Worm (Caenorhabditis elegans) whole organism, young adult: ENCODE measurements around the gene C08F8.9.

Experiments
- B0261.1 ChIP-seq: sonication (generic microtip); optimal IDR thresholded peaks from 2 replicates; lab custom pipeline; 2016; ENCODE audit warnings: mild to moderate bottlenecking, missing genetic modification characterization, moderate library complexity, missing compliant biosample characterization
- B0336.3 ChIP-seq: fragments of 200-800 bp; sonication (Bioruptor generic); IDR thresholded peaks from 2 replicates; pipeline ENCODE4 v1.3.6; 2022; ENCODE audit warnings: missing genetic modification characterization, missing compliant biosample characterization
- D2030.7 ChIP-seq: fragments of 200-800 bp; sonication (Bioruptor generic); IDR thresholded peaks from 2 replicates; pipeline ENCODE4 v1.3.6; 2022; ENCODE audit warnings: missing genetic modification reagents, missing genetic modification characterization, missing compliant biosample characterization
- F22D6.2 ChIP-seq: sonication (generic microtip); optimal IDR thresholded peaks from 2 replicates; lab custom pipeline; 2016; ENCODE audit warnings: mild to moderate bottlenecking, missing genetic modification characterization, missing compliant biosample characterization
- F39B2.1 ChIP-seq: fragments of 200-800 bp; sonication (Bioruptor generic); IDR thresholded peaks from 2 replicates; pipeline ENCODE4 v1.3.6; 2022; ENCODE audit warnings: missing genetic modification reagents, missing genetic modification characterization, missing compliant biosample characterization
- F49E8.2 ChIP-seq: sonication (generic microtip); optimal IDR thresholded peaks from 3 replicates; lab custom pipeline; 2017; ENCODE audit warnings: missing genetic modification characterization, mild to moderate bottlenecking, missing compliant biosample characterization, antibody characterized with exemption, moderate library complexity; ENCODE audit not compliant: insufficient read depth
- F57A8.1 ChIP-seq: fragments of 200-800 bp; sonication (Bioruptor generic); optimal IDR thresholded peaks from 2 replicates; lab custom pipeline; 2018; ENCODE audit warnings: mild to moderate bottlenecking, missing genetic modification characterization, moderate library complexity, missing compliant biosample characterization
- F57C9.4 ChIP-seq: sonication (generic microtip); optimal IDR thresholded peaks from 2 replicates; lab custom pipeline; 2017; ENCODE audit warnings: mild to moderate bottlenecking, missing genetic modification characterization, missing compliant biosample characterization
- T07F8.4 ChIP-seq: sonication (generic microtip); optimal IDR thresholded peaks from 2 replicates; lab custom pipeline; 2016; ENCODE audit warnings: mild to moderate bottlenecking, missing genetic modification characterization, moderate library complexity, missing compliant biosample characterization
- T26A5.8 ChIP-seq: sonication (generic microtip); optimal IDR thresholded peaks from 2 replicates; lab custom pipeline; 2016; ENCODE audit warnings: missing genetic modification characterization, missing compliant biosample characterization
- Y53G8AR.9 ChIP-seq: fragments of 200-800 bp; sonication (Bioruptor generic); conservative IDR thresholded peaks from 2 replicates; pipeline ENCODE4 v1.3.6; 2022; ENCODE audit warnings: missing genetic modification reagents, missing genetic modification characterization, missing compliant biosample characterization
- Y79H2A.3 ChIP-seq: fragments of 200-800 bp; sonication (Bioruptor generic); conservative IDR thresholded peaks from 2 replicates; pipeline ENCODE4 v1.3.6; 2022; ENCODE audit warnings: missing genetic modification reagents, missing genetic modification characterization, missing compliant biosample characterization
- Y95B8A.8 ChIP-seq: fragments of 200-800 bp; sonication (Bioruptor generic); IDR thresholded peaks from 2 replicates; pipeline ENCODE4 v1.3.6; 2022; ENCODE audit warnings: missing genetic modification reagents, missing genetic modification characterization, missing compliant biosample characterization
- aptf-2 ChIP-seq: fragments of 200-800 bp; sonication (Bioruptor generic); conservative IDR thresholded peaks from 2 replicates; pipeline ENCODE4 v1.3.6; 2022; ENCODE audit warnings: missing genetic modification reagents, missing genetic modification characterization, missing compliant biosample characterization
- aptf-3 ChIP-seq: fragments of 200-800 bp; sonication (Bioruptor generic); IDR thresholded peaks from 2 replicates; pipeline ENCODE4 v1.3.6; 2022; ENCODE audit warnings: missing genetic modification characterization, missing compliant biosample characterization
- atf-7 ChIP-seq: sonication (generic microtip); optimal IDR thresholded peaks from 2 replicates; lab custom pipeline; 2017; ENCODE audit warnings: mild to moderate bottlenecking, missing genetic modification characterization, missing compliant biosample characterization
- attf-5 ChIP-seq: fragments of 200-800 bp; sonication (Bioruptor generic); optimal IDR thresholded peaks from 2 replicates; lab custom pipeline; 2018; ENCODE audit warnings: mild to moderate bottlenecking, missing genetic modification characterization, missing compliant biosample characterization
- attf-6 ChIP-seq: fragments of 200-800 bp; sonication (Bioruptor generic); IDR thresholded peaks from 2 replicates; pipeline ENCODE4 v1.3.6; 2022; ENCODE audit warnings: missing genetic modification reagents, missing genetic modification characterization, missing compliant biosample characterization
- bed-1 ChIP-seq: fragments of 200-800 bp; sonication (Bioruptor generic); IDR thresholded peaks from 2 replicates; pipeline ENCODE4 v1.3.6; 2022; ENCODE audit warnings: missing genetic modification reagents, missing genetic modification characterization, missing compliant biosample characterization
- ceh-100 ChIP-seq: fragments of 200-800 bp; sonication (Bioruptor generic); IDR thresholded peaks from 2 replicates; pipeline ENCODE4 v1.3.6; 2022; ENCODE audit warnings: missing genetic modification reagents, missing genetic modification characterization, missing compliant biosample characterization
- ceh-58 ChIP-seq: fragments of 200-800 bp; sonication (Bioruptor generic); IDR thresholded peaks from 2 replicates; pipeline ENCODE4 v1.3.6; 2022; ENCODE audit warnings: missing genetic modification characterization, missing compliant biosample characterization
- chd-7 ChIP-seq: sonication (generic microtip); optimal IDR thresholded peaks from 2 replicates; lab custom pipeline; 2016; ENCODE audit warnings: mild to moderate bottlenecking, missing genetic modification characterization, moderate library complexity, missing compliant biosample characterization
- die-1 ChIP-seq: sonication (generic microtip); optimal IDR thresholded peaks from 2 replicates; lab custom pipeline; 2016; ENCODE audit warnings: missing genotype, mild to moderate bottlenecking, missing genetic modification characterization, missing compliant biosample characterization
- dpl-1 ChIP-seq: fragments of 150-350 bp; optimal IDR thresholded peaks from 2 replicates; lab custom pipeline; 2014; ENCODE audit warnings: missing biosample characterization, missing genetic modification reagents, missing genetic modification characterization
- egl-18 ChIP-seq: fragments of 200-800 bp; sonication (Bioruptor generic); IDR thresholded peaks from 2 replicates; pipeline ENCODE4 v1.3.6; 2022; ENCODE audit warnings: missing genetic modification reagents, missing genetic modification characterization, missing compliant biosample characterization
- egl-44 ChIP-seq: fragments of 200-800 bp; sonication (Bioruptor generic); IDR thresholded peaks from 2 replicates; pipeline ENCODE4 v1.3.6; 2022; ENCODE audit warnings: missing genetic modification reagents, missing genetic modification characterization, missing compliant biosample characterization
- ekl-4 ChIP-seq: fragments of 200-800 bp; sonication (Bioruptor generic); IDR thresholded peaks from 2 replicates; pipeline ENCODE4 v1.3.6; 2022; ENCODE audit warnings: missing genetic modification reagents, missing genetic modification characterization, missing compliant biosample characterization
- ets-4 ChIP-seq: fragments of 200-800 bp; sonication (Bioruptor generic); optimal IDR thresholded peaks from 2 replicates; lab custom pipeline; 2018; ENCODE audit warnings: mild to moderate bottlenecking, missing genetic modification characterization, missing compliant biosample characterization
- fkh-3 ChIP-seq: sonication (generic microtip); optimal IDR thresholded peaks from 2 replicates; lab custom pipeline; 2016; ENCODE audit warnings: mild to moderate bottlenecking, missing genetic modification characterization, missing compliant biosample characterization
- hlh-12 ChIP-seq: sonication (generic microtip); optimal IDR thresholded peaks from 2 replicates; lab custom pipeline; 2016; ENCODE audit warnings: missing genetic modification characterization, missing compliant biosample characterization
- hlh-26 ChIP-seq: fragments of 200-800 bp; sonication (Bioruptor generic); conservative IDR thresholded peaks from 2 replicates; pipeline ENCODE4 v1.3.6; 2022; ENCODE audit warnings: missing genetic modification reagents, missing genetic modification characterization, missing compliant biosample characterization
- hmg-1.2 ChIP-seq: fragments of 200-800 bp; sonication (Bioruptor generic); IDR thresholded peaks from 2 replicates; pipeline ENCODE4 v1.3.6; 2022; ENCODE audit warnings: missing genetic modification reagents, missing genetic modification characterization, missing compliant biosample characterization
- let-607 ChIP-seq, 2 experiments: fragments of 200-800 bp in 1 of 2; sonication (Bioruptor generic) in 1 of 2; sonication (generic microtip) in 1 of 2; optimal IDR thresholded peaks; 2 replicates each; lab custom pipeline; 2016 to 2018; ENCODE audit warnings: mild to moderate bottlenecking in 2 of 2, missing compliant biosample characterization in 2 of 2, missing genetic modification characterization in 2 of 2, moderate library complexity in 2 of 2, missing genotype in 1 of 2
- lin-26 ChIP-seq: fragments of 200-800 bp; sonication (Bioruptor generic); IDR thresholded peaks from 2 replicates; pipeline ENCODE4 v1.3.6; 2022; ENCODE audit warnings: missing genetic modification reagents, missing genetic modification characterization, missing compliant biosample characterization
- lir-1 ChIP-seq: fragments of 200-800 bp; sonication (Bioruptor generic); conservative IDR thresholded peaks from 2 replicates; pipeline ENCODE4 v1.3.6; 2022; ENCODE audit warnings: missing genetic modification reagents, missing genetic modification characterization, missing compliant biosample characterization
- lsy-27 ChIP-seq: sonication (generic microtip); optimal IDR thresholded peaks from 2 replicates; lab custom pipeline; 2017; ENCODE audit warnings: missing genetic modification characterization, mild to moderate bottlenecking, missing compliant biosample characterization, antibody characterized with exemption, missing genotype, borderline replicate concordance; ENCODE audit not compliant: insufficient read depth
- madf-6 ChIP-seq: fragments of 200-800 bp; sonication (Bioruptor generic); IDR thresholded peaks from 2 replicates; pipeline ENCODE4 v1.3.6; 2022; ENCODE audit warnings: missing genetic modification reagents, missing genetic modification characterization, missing compliant biosample characterization
- madf-8 ChIP-seq: fragments of 200-800 bp; sonication (Bioruptor generic); conservative IDR thresholded peaks from 2 replicates; pipeline ENCODE4 v1.3.6; 2022; ENCODE audit warnings: missing genetic modification reagents, missing genetic modification characterization, missing compliant biosample characterization
- mcd-1 ChIP-seq: fragments of 200-800 bp; sonication (Bioruptor generic); IDR thresholded peaks from 2 replicates; pipeline ENCODE4 v1.3.6; 2022; ENCODE audit warnings: missing genetic modification reagents, missing genetic modification characterization, missing compliant biosample characterization
- nfya-1 ChIP-seq: sonication (generic microtip); optimal IDR thresholded peaks from 2 replicates; lab custom pipeline; 2017; ENCODE audit warnings: antibody characterized with exemption, missing compliant biosample characterization, missing genetic modification characterization, borderline replicate concordance; ENCODE audit not compliant: insufficient read depth
- sea-2 ChIP-seq: fragments of 200-800 bp; sonication (Bioruptor generic); IDR thresholded peaks from 2 replicates; pipeline ENCODE4 v1.3.6; 2022; ENCODE audit warnings: missing genetic modification characterization, missing compliant biosample characterization
- snpc-1.1 ChIP-seq: sonication (generic microtip); optimal IDR thresholded peaks from 2 replicates; lab custom pipeline; 2017; ENCODE audit warnings: missing genetic modification characterization, mild to moderate bottlenecking, missing compliant biosample characterization, antibody characterized with exemption, moderate library complexity, missing genotype, missing genetic modification reagents; ENCODE audit not compliant: insufficient read depth
- snpc-1.3 ChIP-seq: sonication (generic microtip); optimal IDR thresholded peaks from 2 replicates; lab custom pipeline; 2017; ENCODE audit warnings: missing genetic modification characterization, mild to moderate bottlenecking, missing compliant biosample characterization, antibody characterized with exemption, moderate library complexity, missing genotype, missing genetic modification reagents; ENCODE audit not compliant: insufficient read depth
- somi-1 ChIP-seq: fragments of 200-800 bp; sonication (Bioruptor generic); optimal IDR thresholded peaks from 2 replicates; lab custom pipeline; 2018; ENCODE audit warnings: mild to moderate bottlenecking, missing genetic modification characterization, missing compliant biosample characterization
- tlf-1 ChIP-seq: fragments of 200-800 bp; sonication (Bioruptor generic); optimal IDR thresholded peaks from 2 replicates; lab custom pipeline; 2018; ENCODE audit warnings: mild to moderate bottlenecking, missing genetic modification characterization, missing compliant biosample characterization
- ztf-25 ChIP-seq: fragments of 200-800 bp; sonication (Bioruptor generic); IDR thresholded peaks from 2 replicates; pipeline ENCODE4 v1.3.6; 2022; ENCODE audit warnings: missing genetic modification reagents, missing genetic modification characterization, missing compliant biosample characterization
- ztf-26 ChIP-seq: sonication (generic microtip); optimal IDR thresholded peaks from 2 replicates; lab custom pipeline; 2017; ENCODE audit warnings: missing genetic modification characterization, missing compliant biosample characterization
- ztf-6 ChIP-seq: fragments of 200-800 bp; sonication (Bioruptor generic); IDR thresholded peaks from 2 replicates; pipeline ENCODE4 v1.3.6; 2022; ENCODE audit warnings: missing genetic modification reagents, missing genetic modification characterization, missing compliant biosample characterization

C08F8.9 gene

ce11 chrIV:11145929-11146339 lies 32.5 kb downstream of the C08F8.9 start (continued):
- TF ChIP-seq F57C9.4 (tag; lab: Kevin White, UChicago) (peak; percentile 76), ztf-25 (GFP tag; lab: Robert Waterston, UW) (no peak), mcd-1 (no peak), B0261.1 (tag; lab: Kevin White, UChicago) (no peak), F22D6.2 (no peak), B0336.3 (GFP tag; lab: Robert Waterston, UW) (peak; percentile 53; the same call in 1 of the 2 replicates), lin-26 (peak; percentile 59), lir-1 (GFP tag; lab: Robert Waterston, UW) (no peak), snpc-1.1 (tag; lab: Kevin White, UChicago) (peak; percentile 28), ztf-26 (tag; lab: Kevin White, UChicago) (peak; percentile 2), ztf-6 (no peak), somi-1 (GFP tag; lab: Kevin White, UChicago) (no peak), egl-44 (GFP tag; lab: Robert Waterston, UW) (no peak), T07F8.4 (no peak), F49E8.2 (tag; lab: Kevin White, UChicago) (peak; percentile 94), bed-1 (GFP tag; lab: Robert Waterston, UW) (no peak), aptf-2 (GFP tag; lab: Robert Waterston, UW) (no peak), Y79H2A.3 (GFP tag; lab: Robert Waterston, UW) (0 out of 2 replicates have a peak, but pooled peaks have one; percentile 39), tlf-1 (peak; percentile 76), attf-5 (GFP tag; lab: Kevin White, UChicago) (peak; percentile 17), fkh-3 (peak; percentile 57), madf-6 (GFP tag; lab: Robert Waterston, UW) (peak; percentile 67), ceh-58 (no peak), die-1 (tag; lab: Kevin White, UChicago) (peak; percentile 35), attf-6 (peak; percentile 78; the same call in 1 of the 2 replicates), snpc-1.3 (tag; lab: Kevin White, UChicago) (peak; percentile 26), chd-7 (tag; lab: Kevin White, UChicago) (peak; percentile 63), atf-7 (peak; percentile 46), hlh-12 (tag; lab: Kevin White, UChicago) (no peak), ets-4 (no peak), aptf-3 (GFP tag; lab: Robert Waterston, UW) (no peak), F39B2.1 (GFP tag; lab: Robert Waterston, UW) (no peak), let-607 (tag; optimal IDR thresholded peaks at IDR 0.05; lab: Kevin White, UChicago) (no peak), egl-18 (no peak), T26A5.8 (tag; lab: Kevin White, UChicago) (peak; percentile 59), lsy-27 (no peak), hlh-26 (GFP tag; lab: Robert Waterston, UW) (no peak), madf-8 (GFP tag; lab: Robert Waterston, UW) (no peak), dpl-1 (no peak), sea-2 (GFP tag; lab: Robert Waterston, UW) (no peak), ceh-100 (peak; percentile 20; the same call in 1 of the 2 replicates), hmg-1.2 (GFP tag; lab: Robert Waterston, UW) (no peak), F57A8.1 (no peak), Y95B8A.8 (GFP tag; lab: Robert Waterston, UW) (0 out of 2 replicates have a peak, but pooled peaks have one; percentile 50), D2030.7 (GFP tag; lab: Robert Waterston, UW) (peak; percentile 33; the same call in 1 of the 2 replicates), nfya-1 (no peak), ekl-4 (GFP tag; lab: Robert Waterston, UW) (peak; percentile 72), Y53G8AR.9 (GFP tag; lab: Robert Waterston, UW) (no peak; the same call in 1 of the 2 replicates)
